Worm (Caenorhabditis elegans): ENCODE data around the gene Y39B6A.42.

- no peak for TF ChIP-seq nhr-11 (tag; optimal IDR thresholded peaks at IDR 0.05)
- TF ChIP-seq efl-1 (optimal IDR thresholded peaks at IDR 0.05) = no peak
- no peak for TF ChIP-seq efl-1 (GFP tag; optimal IDR thresholded peaks at IDR 0.05 in 1 of 2)
- TF ChIP-seq C34B4.2 (tag; optimal IDR thresholded peaks at IDR 0.05) = no peak
Observed at ce11 chrV:18957267-18957843, 12.1 kb downstream of the Y39B6A.42 start, which contains the start of gene hrg-10.

Measured in whole organism, L1 larva.